Worm (Caenorhabditis elegans): ENCODE measurements around the gene F13H8.12.

ce11 chrII:6252707-6253106, 9.6 kb upstream of the F13H8.12 start:
- TF ChIP-seq snpc-4 (GFP tag; optimal IDR thresholded peaks at IDR 0.05) (no peak), snpc-4 (tag; optimal IDR thresholded peaks at IDR 0.05) (peak in 1 of 4 experiments; percentile 36), ceh-27 (GFP tag; optimal IDR thresholded peaks at IDR 0.05) (no peak), athp-1 (tag; optimal IDR thresholded peaks at IDR 0.05) (peak; percentile 33), sea-2 (GFP tag; IDR thresholded peaks at IDR 0.05) (no peak), nhr-120 (GFP tag; IDR thresholded peaks at IDR 0.05) (no peak), xnd-1 (tag; optimal IDR thresholded peaks at IDR 0.05) (peak; percentile 39), ama-1 (optimal IDR thresholded peaks at IDR 0.05) (no peak), ama-1 (GFP tag; optimal IDR thresholded peaks at IDR 0.05) (peak in 1 of 2 experiments; percentile 74), unc-62 (GFP tag; optimal IDR thresholded peaks at IDR 0.05) (no peak), hsf-1 (GFP tag; IDR thresholded peaks at IDR 0.05) (0 out of 2 replicates have a peak, but pooled peaks have one; percentile 38), F49E8.2 (tag; optimal IDR thresholded peaks at IDR 0.05; ENCODE audit: insufficient read depth) (peak; percentile 31), somi-1 (GFP tag; optimal IDR thresholded peaks at IDR 0.05) (no peak), pha-4 (tag; optimal IDR thresholded peaks at IDR 0.05) (no peak), hlh-26 (GFP tag; conservative IDR thresholded peaks at IDR 0.05) (no peak), F57C9.4 (tag; optimal IDR thresholded peaks at IDR 0.05) (no peak)
